Fruit fly (Drosophila melanogaster): ENCODE data around the gene CG14302.

Gene CG14302

DNA sequence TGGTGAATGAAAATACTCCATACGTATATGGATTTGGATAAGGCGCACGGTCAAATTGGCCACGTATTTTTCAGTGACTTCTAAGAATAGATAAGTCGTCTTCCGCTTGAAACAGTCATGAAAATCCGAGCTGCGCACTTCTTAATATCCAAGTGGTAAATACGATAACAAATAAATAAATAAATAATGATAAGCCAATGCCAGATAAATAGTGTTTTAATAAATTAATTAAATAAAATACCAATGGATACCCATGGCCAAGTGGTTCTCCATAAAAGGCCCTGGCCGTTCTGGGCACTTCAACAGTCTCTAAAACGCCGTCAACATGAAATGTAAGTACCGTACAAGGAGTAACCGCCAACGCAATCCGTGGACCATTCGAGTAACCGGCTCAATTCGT is at the start of gene CG14302:
TSS of gene CG14302 (plus strand) at position 301 of the 400 bp plus-strand sequence.
- TF ChIP-seq svp (GFP tag): no peak
- TF ChIP-seq CG8319 (GFP tag; optimal IDR thresholded peaks at IDR 0.05): no peak
- no peak for TF ChIP-seq Hr39 (GFP tag; optimal IDR thresholded peaks at IDR 0.05)
- TF ChIP-seq Eip78C (GFP tag): no peak
- no peak for TF ChIP-seq CG6854 (GFP tag; optimal IDR thresholded peaks at IDR 0.05)
- no peak for TF ChIP-seq CG9139 (GFP tag; optimal IDR thresholded peaks at IDR 0.05)
- no peak for TF ChIP-seq net (GFP tag; optimal IDR thresholded peaks at IDR 0.05)
- TF ChIP-seq Sox102F (GFP tag; optimal IDR thresholded peaks at IDR 0.05): no peak
- no peak for TF ChIP-seq vri (GFP tag; optimal IDR thresholded peaks at IDR 0.05)
- TF ChIP-seq esn (GFP tag; optimal IDR thresholded peaks at IDR 0.05): no peak
- no peak for TF ChIP-seq topi (GFP tag; optimal IDR thresholded peaks at IDR 0.05)
- no peak for TF ChIP-seq fd85E (GFP tag; optimal IDR thresholded peaks at IDR 0.05)
- TF ChIP-seq Ets96B (tag; optimal IDR thresholded peaks at IDR 0.05): no peak
- TF ChIP-seq CG10669 (GFP tag; optimal IDR thresholded peaks at IDR 0.05): no peak
- TF ChIP-seq CG10631 (GFP tag; optimal IDR thresholded peaks at IDR 0.05): no peak
- no peak for TF ChIP-seq eg (GFP tag; IDR thresholded peaks at IDR 0.05)
- TF ChIP-seq CG11294 (GFP tag; IDR thresholded peaks at IDR 0.05): no peak
- TF ChIP-seq Met (GFP tag; optimal IDR thresholded peaks at IDR 0.05): no peak
- no peak for TF ChIP-seq Gug (GFP tag; IDR thresholded peaks at IDR 0.05)
- TF ChIP-seq ss (GFP tag; optimal IDR thresholded peaks at IDR 0.05): no peak

DNA sequence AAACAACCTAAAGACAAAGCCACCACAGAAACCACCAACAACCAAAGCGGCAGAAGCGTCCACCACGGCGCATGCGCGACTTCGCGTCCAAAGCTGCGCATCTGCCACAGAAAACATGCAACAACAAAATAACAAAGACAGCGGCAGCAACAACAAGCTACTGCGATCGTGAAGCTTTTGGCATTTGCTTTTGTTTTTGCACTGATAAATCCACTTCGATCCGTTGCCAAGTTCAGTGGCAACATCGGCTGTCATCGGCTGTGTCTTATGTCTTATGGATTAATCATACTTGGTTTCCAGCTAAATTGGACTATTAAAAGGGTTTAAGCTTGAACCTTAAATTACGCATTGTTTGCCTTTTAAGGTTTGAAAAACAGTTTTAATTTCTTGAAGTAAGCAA is 39.9 kb upstream of the CG14302 start, which contains the start of gene Muc91C:
TSS of gene Muc91C (minus strand) at position 101 of the 400 bp plus-strand sequence.
- TF ChIP-seq CG11902 (GFP tag; optimal IDR thresholded peaks at IDR 0.05) (no peak), Met (GFP tag; optimal IDR thresholded peaks at IDR 0.05) (no peak), Smox (GFP tag; optimal IDR thresholded peaks at IDR 0.05) (no peak), esn (GFP tag; optimal IDR thresholded peaks at IDR 0.05) (no peak), lz (GFP tag; optimal IDR thresholded peaks at IDR 0.05) (no peak), pdm3 (GFP tag; optimal IDR thresholded peaks at IDR 0.05) (no peak), spab (GFP tag; optimal IDR thresholded peaks at IDR 0.05) (no peak), fkh (GFP tag; optimal IDR thresholded peaks at IDR 0.05) (no peak), CG3032 (tag; optimal IDR thresholded peaks at IDR 0.05) (no peak), CG1621 (tag; optimal IDR thresholded peaks at IDR 0.05) (no peak), cyc (GFP tag; optimal IDR thresholded peaks at IDR 0.05) (no peak), CG11762 (GFP tag; optimal IDR thresholded peaks at IDR 0.05; ENCODE audit: insufficient read depth) (no peak), fd85E (GFP tag; optimal IDR thresholded peaks at IDR 0.05) (no peak), dsx (GFP tag; optimal IDR thresholded peaks at IDR 0.05; ENCODE audit: poor library complexity, severe bottlenecking) (no peak), ss (GFP tag; optimal IDR thresholded peaks at IDR 0.05) (no peak)

DNA sequence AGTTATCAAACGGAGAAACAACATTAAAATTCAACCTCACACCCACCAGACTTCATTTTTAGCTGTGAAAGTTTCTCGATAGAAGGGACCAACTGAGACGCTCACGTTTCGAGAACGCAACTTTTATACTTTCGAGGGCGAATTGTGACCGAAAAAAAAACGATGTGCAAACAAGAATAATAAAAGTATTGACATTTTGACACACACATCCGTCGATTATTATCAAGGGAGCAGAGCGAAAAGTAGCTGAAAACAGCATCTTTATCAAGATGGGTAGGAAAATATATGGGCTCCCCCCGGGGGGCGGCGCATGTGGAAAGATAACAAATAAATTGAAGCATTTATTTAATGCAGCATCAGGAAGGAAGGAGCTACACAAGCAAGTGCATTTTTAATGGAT is 38.9 kb upstream of the CG14302 start, which contains the start of gene CG14300:
TSS of gene CG14300 (minus strand) at position 101 of the 400 bp plus-strand sequence.
- TF ChIP-seq CG32006 (GFP tag; optimal IDR thresholded peaks at IDR 0.05) (no peak), dac (GFP tag; optimal IDR thresholded peaks at IDR 0.05) (no peak), Gug (GFP tag; IDR thresholded peaks at IDR 0.05) (no peak)

DNA sequence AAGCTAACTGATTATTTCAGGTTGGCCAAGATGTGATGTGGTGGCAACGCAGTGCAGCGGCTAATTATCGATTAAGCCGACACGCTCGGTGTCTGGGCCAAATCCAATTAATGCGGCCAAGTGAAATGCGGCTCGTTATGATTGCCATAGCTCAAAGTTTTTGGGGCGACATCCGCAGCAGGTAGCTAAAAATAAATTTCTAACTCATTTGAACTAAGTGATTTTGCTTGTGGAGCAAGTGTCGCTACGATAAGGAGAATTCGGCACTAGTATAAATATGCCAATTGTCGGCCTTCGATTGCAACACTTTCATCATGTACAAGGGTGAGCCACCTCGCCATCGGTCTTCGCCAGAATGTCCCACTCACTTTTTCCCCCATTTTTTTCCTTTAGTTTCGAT is 37.5 kb upstream of the CG14302 start, which contains the start of gene CG34282:
TSS of gene CG34282 (plus strand) at position 301 of the 400 bp plus-strand sequence.
- TF ChIP-seq CG8319 (GFP tag; optimal IDR thresholded peaks at IDR 0.05) (no peak), CG6163 (GFP tag; IDR thresholded peaks at IDR 0.05) (no peak), OdsH (GFP tag; optimal IDR thresholded peaks at IDR 0.05) (no peak), Met (GFP tag; optimal IDR thresholded peaks at IDR 0.05) (no peak), ss (GFP tag; optimal IDR thresholded peaks at IDR 0.05) (no peak), CG8119 (GFP tag; IDR thresholded peaks at IDR 0.05) (no peak), Eip78C (GFP tag) (no peak), CG32006 (GFP tag; optimal IDR thresholded peaks at IDR 0.05) (no peak), Ets21C (GFP tag; optimal IDR thresholded peaks at IDR 0.05) (no peak), Gug (GFP tag; IDR thresholded peaks at IDR 0.05) (no peak), Lpt (GFP tag; optimal IDR thresholded peaks at IDR 0.05) (no peak), spab (GFP tag; optimal IDR thresholded peaks at IDR 0.05) (no peak)

All from whole organism, prepupa.